Fruit fly (Drosophila melanogaster): ENCODE data around the gene RfC38.

RfC38 gene

DNA sequence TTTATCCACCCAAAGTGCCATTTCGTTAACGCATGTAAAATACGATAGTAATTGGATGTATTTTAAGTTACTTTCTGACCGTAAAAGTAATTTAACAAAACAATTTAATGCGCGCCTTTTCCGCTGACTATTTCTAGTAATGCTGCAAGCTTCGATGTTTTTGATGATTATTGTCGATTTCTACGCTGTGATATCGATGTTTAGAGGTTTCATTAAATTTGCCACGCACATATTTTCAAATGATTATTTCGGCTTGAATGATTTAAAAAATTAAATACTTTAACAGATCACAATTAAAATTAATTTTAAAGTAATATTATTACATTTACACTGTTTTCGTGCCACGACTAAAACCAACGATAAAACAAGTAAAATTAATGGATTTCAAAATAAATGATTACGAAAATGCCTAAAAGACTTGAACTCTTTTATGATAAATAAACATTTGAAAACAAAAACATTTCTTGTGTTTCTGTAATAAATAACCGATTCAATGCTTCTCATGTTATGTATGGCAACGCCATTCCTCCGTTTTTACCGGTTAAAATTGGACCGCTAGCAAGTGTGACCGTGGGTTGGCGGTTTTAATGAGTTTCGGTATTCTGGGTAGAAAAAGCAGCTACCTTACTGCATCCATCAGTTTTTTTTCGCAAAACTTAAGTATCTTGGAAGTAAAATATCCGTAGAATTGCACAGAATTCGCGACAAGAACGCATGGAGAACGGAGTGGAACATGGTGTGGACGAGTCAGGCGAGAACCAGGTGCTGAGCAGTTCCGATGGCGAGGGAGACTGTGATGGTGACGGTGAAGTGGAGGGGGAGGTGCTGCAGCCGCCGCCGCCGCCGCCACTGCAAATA is at the start of gene RfC38, which contains the start of gene CG4751 (continued):
- TF ChIP-seq CG1832 (GFP tag; optimal IDR thresholded peaks at IDR 0.05) (no peak), CG12659 (GFP tag; optimal IDR thresholded peaks at IDR 0.05) (peak; percentile 71), CTCF (GFP tag; optimal IDR thresholded peaks at IDR 0.05) (no peak), CG14860 (GFP tag; IDR thresholded peaks at IDR 0.05; ENCODE audit: partially characterized antibody) (peak; percentile 61; the same call in 2 of the 3 replicates), tup (GFP tag; optimal IDR thresholded peaks at IDR 0.05) (no peak), sima (GFP tag; optimal IDR thresholded peaks at IDR 0.05) (no peak), fd3F (GFP tag; optimal IDR thresholded peaks at IDR 0.05) (no peak), ranshi (GFP tag; IDR thresholded peaks at IDR 0.05) (no peak), CG5953 (GFP tag; IDR thresholded peaks at IDR 0.05) (no peak), dati (GFP tag; IDR thresholded peaks at IDR 0.05) (no peak), eyg (GFP tag; optimal IDR thresholded peaks at IDR 0.05) (no peak), zfh2 (GFP tag; optimal IDR thresholded peaks at IDR 0.05) (no peak), hth (optimal IDR thresholded peaks at IDR 0.05) (no peak), Dll (GFP tag; IDR thresholded peaks at IDR 0.05; ENCODE audit: partially characterized antibody) (peak; percentile 84), pita (GFP tag; optimal IDR thresholded peaks at IDR 0.05) (no peak), CG6683 (GFP tag; optimal IDR thresholded peaks at IDR 0.05) (no peak), stc (GFP tag; IDR thresholded peaks at IDR 0.05) (no peak), CG15073 (GFP tag; optimal IDR thresholded peaks at IDR 0.05) (no peak), CG15514 (GFP tag; optimal IDR thresholded peaks at IDR 0.05) (peak; percentile 46), slp2 (GFP tag; optimal IDR thresholded peaks at IDR 0.05) (no peak), CG9876 (GFP tag; optimal IDR thresholded peaks at IDR 0.05) (no peak), CG31365 (tag; optimal IDR thresholded peaks at IDR 0.05) (no peak), Hr39 (optimal IDR thresholded peaks at IDR 0.05) (no peak), usp (GFP tag; optimal IDR thresholded peaks at IDR 0.05) (no peak), Bgb (GFP tag; IDR thresholded peaks at IDR 0.05; ENCODE audit: partially characterized antibody) (peak; percentile 67), ac (GFP tag; optimal IDR thresholded peaks at IDR 0.05) (no peak), Camta (GFP tag; optimal IDR thresholded peaks at IDR 0.05) (no peak), CG14667 (GFP tag; IDR thresholded peaks at IDR 0.05) (no peak), row (GFP tag; IDR thresholded peaks at IDR 0.05) (peak; percentile 54; the same call in 2 of the 3 replicates), Jarid2 (GFP tag; optimal IDR thresholded peaks at IDR 0.05) (peak; percentile 8), Dbx (GFP tag; IDR thresholded peaks at IDR 0.05) (no peak), slou (GFP tag; optimal IDR thresholded peaks at IDR 0.05) (no peak), jigr1 (GFP tag; IDR thresholded peaks at IDR 0.05) (no peak), CG11695 (GFP tag; IDR thresholded peaks at IDR 0.05) (no peak), HLH4C (GFP tag; IDR thresholded peaks at IDR 0.05; ENCODE audit: partially characterized antibody) (peak; percentile 67), CG15696 (tag; optimal IDR thresholded peaks at IDR 0.05) (no peak), knrl (GFP tag; IDR thresholded peaks at IDR 0.05; ENCODE audit: partially characterized antibody) (peak; percentile 67), odd (GFP tag; optimal IDR thresholded peaks at IDR 0.05) (no peak), Dfd (GFP tag; optimal IDR thresholded peaks at IDR 0.05) (no peak), Antp (GFP tag; optimal IDR thresholded peaks at IDR 0.05) (no peak), Tbp (GFP tag; optimal IDR thresholded peaks at IDR 0.05) (no peak), fu2 (GFP tag; optimal IDR thresholded peaks at IDR 0.05) (no peak), BtbVII (GFP tag; optimal IDR thresholded peaks at IDR 0.05) (no peak), CG10321 (GFP tag; IDR thresholded peaks at IDR 0.05) (no peak), tap (tag; optimal IDR thresholded peaks at IDR 0.05) (no peak), CG14441 (GFP tag; IDR thresholded peaks at IDR 0.05) (no peak), unpg (GFP tag; optimal IDR thresholded peaks at IDR 0.05) (no peak), sens-2 (GFP tag; IDR thresholded peaks at IDR 0.05) (no peak), esg (GFP tag; conservative IDR thresholded peaks at IDR 0.05) (no peak), CG4730 (GFP tag; IDR thresholded peaks at IDR 0.05) (no peak), CG6689 (GFP tag; IDR thresholded peaks at IDR 0.05) (no peak), CG4404 (GFP tag; IDR thresholded peaks at IDR 0.05) (no peak)
